Worm (Caenorhabditis elegans): ENCODE results near the gene Y49F6B.6.
"Not testable (repeated sequence)": the region's sequence is repeated elsewhere in the genome, so short reads cannot be mapped to it uniquely, and the experiment has no call there.

The Y49F6B.6 gene

ce11 chrII:3490797-3491196, 17.9 kb downstream of the Y49F6B.6 start, which contains the start of gene fbxb-112:
Gene fbxb-112 (plus strand): TSS chrII:3491097.
- not testable (repeated sequence) for TF ChIP-seq ceh-34, sdc-2, pat-9 (tag; optimal IDR thresholded peaks at IDR 0.05)

- TF ChIP-seq dmd-4 (tag; optimal IDR thresholded peaks at IDR 0.05; ENCODE audit: borderline replicate concordance) (no peak), elt-2 (tag; optimal IDR thresholded peaks at IDR 0.05) (peak; percentile 35), nfya-1 (tag; optimal IDR thresholded peaks at IDR 0.05) (no peak), fax-1 (tag; optimal IDR thresholded peaks at IDR 0.05) (no peak), ztf-16 (tag; optimal IDR thresholded peaks at IDR 0.05) (no peak), che-1 (tag; optimal IDR thresholded peaks at IDR 0.05) (no peak)
These were observed 26.5 kb downstream of the Y49F6B.6 start, which contains the start of gene Y49F6B.9 for ce11 chrII:3499386-3499785. Gene Y49F6B.9 (minus strand): TSS chrII:3499387.

ce11 chrII:3500373-3500772, 27.5 kb downstream of the Y49F6B.6 start:
- TF ChIP-seq C08G9.2 (tag; optimal IDR thresholded peaks at IDR 0.05) (peak; percentile 14), pros-1 (tag; optimal IDR thresholded peaks at IDR 0.05) (no peak)

- TF ChIP-seq sox-4 (tag; optimal IDR thresholded peaks at IDR 0.05) (no peak), ceh-45 (GFP tag; IDR thresholded peaks at IDR 0.05) (0 out of 2 replicates have a peak, but pooled peaks have one; percentile 6)
These were observed 29.1 kb downstream of the Y49F6B.6 start for ce11 chrII:3502011-3502410.

- TF ChIP-seq ceh-22 (tag; optimal IDR thresholded peaks at IDR 0.05) (no peak), unc-86 (tag; optimal IDR thresholded peaks at IDR 0.05) (peak; percentile 34), ceh-19 (GFP tag; optimal IDR thresholded peaks at IDR 0.05) (no peak), gmeb-2 (tag; optimal IDR thresholded peaks at IDR 0.05) (peak; percentile 30), pag-3 (tag; optimal IDR thresholded peaks at IDR 0.05; ENCODE audit: borderline replicate concordance) (no peak), madf-2 (tag; optimal IDR thresholded peaks at IDR 0.05) (no peak), ceh-6 (GFP tag; optimal IDR thresholded peaks at IDR 0.05) (no peak), npax-4 (tag; optimal IDR thresholded peaks at IDR 0.05) (no peak), lim-6 (tag; optimal IDR thresholded peaks at IDR 0.05) (peak; percentile 63), fkh-10 (GFP tag; optimal IDR thresholded peaks at IDR 0.05) (no peak), nhr-232 (tag; optimal IDR thresholded peaks at IDR 0.05) (no peak), T23F11.4 (GFP tag; optimal IDR thresholded peaks at IDR 0.05) (no peak), ceh-31 (tag; optimal IDR thresholded peaks at IDR 0.05) (peak; percentile 96), nhr-11 (tag; optimal IDR thresholded peaks at IDR 0.05) (no peak), ets-4 (tag; optimal IDR thresholded peaks at IDR 0.05) (peak; percentile 88), ceh-14 (tag; optimal IDR thresholded peaks at IDR 0.05) (peak; percentile 89), ceh-18 (tag; optimal IDR thresholded peaks at IDR 0.05) (peak; percentile 55), K09A11.1 (tag; optimal IDR thresholded peaks at IDR 0.05; ENCODE audit: insufficient read depth) (no peak), ref-2 (tag; optimal IDR thresholded peaks at IDR 0.05) (peak; percentile 76), C38D4.7 (GFP tag; optimal IDR thresholded peaks at IDR 0.05) (no peak), syd-9 (tag; optimal IDR thresholded peaks at IDR 0.05) (no peak), ceh-48 (tag; optimal IDR thresholded peaks at IDR 0.05) (no peak), hlh-8 (tag; optimal IDR thresholded peaks at IDR 0.05) (peak; percentile 60), F13H6.1 (tag; optimal IDR thresholded peaks at IDR 0.05) (peak; percentile 51), pros-1 (tag; optimal IDR thresholded peaks at IDR 0.05) (no peak), sox-4 (tag; optimal IDR thresholded peaks at IDR 0.05) (no peak), unc-42 (tag; optimal IDR thresholded peaks at IDR 0.05) (peak; percentile 100), elt-4 (tag; optimal IDR thresholded peaks at IDR 0.05) (no peak), sox-2 (GFP tag; IDR thresholded peaks at IDR 0.05) (no peak), ama-1 (optimal IDR thresholded peaks at IDR 0.05) (no peak), ztf-16 (tag; optimal IDR thresholded peaks at IDR 0.05) (peak; percentile 48), ceh-2 (tag; optimal IDR thresholded peaks at IDR 0.05) (peak; percentile 86), fax-1 (tag; optimal IDR thresholded peaks at IDR 0.05) (peak; percentile 70), Y22D7AL.16 (tag; optimal IDR thresholded peaks at IDR 0.05) (no peak)
These were observed 29.8 kb downstream of the Y49F6B.6 start, which contains the start of the genes col-71 and Y49F6B.2 for ce11 chrII:3502520-3503323. Gene col-71 (minus strand): TSS chrII:3502570. Gene Y49F6B.2 (plus strand): TSS chrII:3502968.
